Fruit fly (Drosophila melanogaster): Measurements from ENCODE around the gene timeout.

DNA sequence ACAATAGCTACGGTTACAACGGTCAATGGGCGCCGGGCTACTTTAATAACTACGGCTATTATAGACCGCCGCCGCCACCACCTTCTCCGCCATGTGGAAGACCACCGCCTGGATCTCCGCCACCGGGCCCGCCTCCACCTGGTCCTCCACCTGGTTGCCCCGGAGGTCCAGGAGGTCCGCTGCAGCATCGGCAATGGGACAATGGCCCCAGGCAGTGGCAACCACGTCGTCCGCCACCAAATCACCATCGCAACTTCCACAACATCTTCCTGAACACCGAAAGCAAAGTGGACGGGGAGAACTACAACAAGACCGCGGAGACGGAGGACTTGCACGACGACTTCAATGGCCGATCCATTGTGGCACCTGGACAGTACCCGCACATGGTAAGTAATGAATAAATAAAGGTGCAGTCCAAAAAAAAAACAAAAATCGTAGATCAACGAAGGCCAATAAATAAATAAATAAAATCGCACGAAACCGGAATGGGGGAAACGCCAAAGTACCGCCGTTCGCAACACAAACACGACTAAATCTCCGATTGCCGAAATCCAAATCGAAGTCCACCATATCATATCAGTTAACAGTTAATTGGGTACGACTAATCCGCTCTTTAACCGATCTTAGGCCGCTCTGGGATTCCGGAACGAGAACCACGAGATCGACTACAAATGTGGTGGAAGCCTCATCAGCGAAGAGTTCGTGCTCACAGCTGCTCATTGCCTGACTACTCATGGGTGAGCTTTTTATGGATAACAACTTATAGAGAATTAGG, 46.0 kb upstream of the timeout start, which contains the start of gene snk:
- no peak for TF ChIP-seq CTCF (optimal IDR thresholded peaks at IDR 0.05)
- no peak for TF ChIP-seq CG8478 (optimal IDR thresholded peaks at IDR 0.05)

All from S2 (cell line).